Worm (Caenorhabditis elegans) whole organism, L1 larva: ENCODE data around the gene ZK1321.1.

Source experiments
- C04F5.9 ChIP-seq: sonication (generic microtip); optimal IDR thresholded peaks from 2 replicates; lab custom pipeline; 2016; ENCODE audit warnings: missing genetic modification characterization, missing compliant biosample characterization
- C16A3.4 ChIP-seq: fragments of 150-350 bp; optimal IDR thresholded peaks from 2 replicates; lab custom pipeline; 2014; ENCODE audit warnings: missing biosample characterization, missing genetic modification characterization
- Y116A8C.19 ChIP-seq: sonication (generic microtip); optimal IDR thresholded peaks from 2 replicates; lab custom pipeline; 2016; ENCODE audit warnings: missing compliant biosample characterization, missing genetic modification characterization, borderline replicate concordance
- ceh-8 ChIP-seq: fragments of 200-800 bp; sonication (Bioruptor generic); optimal IDR thresholded peaks from 2 replicates; lab custom pipeline; 2018; ENCODE audit warnings: mild to moderate bottlenecking, missing genetic modification characterization, moderate library complexity, missing compliant biosample characterization
- ceh-82 ChIP-seq, 3 experiments: fragments of 150-350 bp in 1 of 3; sonication (generic microtip) in 2 of 3; optimal IDR thresholded peaks; 2 replicates each; lab custom pipeline; 2014 to 2017; ENCODE audit warnings: missing biosample characterization in 3 of 3, missing genetic modification characterization in 3 of 3
- ceh-88 ChIP-seq: fragments of 200-800 bp; sonication (Bioruptor generic); IDR thresholded peaks from 2 replicates; pipeline ENCODE4 v1.3.6; 2022; ENCODE audit warnings: missing genetic modification characterization, missing compliant biosample characterization
- ces-1 ChIP-seq: fragments of 150-350 bp; optimal IDR thresholded peaks from 2 replicates; lab custom pipeline; 2014; ENCODE audit warnings: missing biosample characterization, missing genetic modification reagents, missing genetic modification characterization
- dsc-1 ChIP-seq: sonication (generic microtip); optimal IDR thresholded peaks from 2 replicates; lab custom pipeline; 2016; ENCODE audit warnings: mild to moderate bottlenecking, missing genetic modification characterization, missing compliant biosample characterization
- efl-1 ChIP-seq, 4 experiments: fragments of 150-350 bp; optimal IDR thresholded peaks in 3 of 4; peaks in 1 of 4; 1 replicate in 1 of 4; 2 replicates in 3 of 4; lab custom pipeline; 2014; ENCODE audit warnings: missing biosample characterization in 2 of 4, missing genetic modification characterization in 2 of 4, missing genetic modification reagents in 2 of 4
- egl-27 ChIP-seq, 2 experiments: fragments of 150-350 bp in 1 of 2; sonication (generic microtip); optimal IDR thresholded peaks; 3 replicates each; lab custom pipeline; 2017 to 2018; ENCODE audit warnings: missing biosample characterization in 2 of 2, missing genetic modification characterization in 2 of 2, missing genetic modification reagents in 2 of 2
- elt-3 ChIP-seq, 6 experiments: fragments of 150-350 bp in 1 of 6; sonication (generic microtip); optimal IDR thresholded peaks; 2 replicates each; lab custom pipeline; 2017 to 2018; ENCODE audit warnings: missing biosample characterization in 6 of 6, missing genetic modification characterization in 6 of 6, inconsistent platforms in 1 of 6
- ets-5 ChIP-seq: fragments of 200-800 bp; sonication (Bioruptor generic); IDR thresholded peaks from 2 replicates; pipeline ENCODE4 v1.3.6; 2022; ENCODE audit warnings: missing genetic modification characterization, missing compliant biosample characterization
- fkh-10 ChIP-seq: sonication (generic microtip); optimal IDR thresholded peaks from 2 replicates; lab custom pipeline; 2017; ENCODE audit warnings: missing biosample characterization, missing genetic modification reagents, missing genetic modification characterization
- fkh-4 ChIP-seq: sonication (generic microtip); optimal IDR thresholded peaks from 2 replicates; lab custom pipeline; 2016; ENCODE audit warnings: missing compliant biosample characterization, missing genetic modification characterization, borderline replicate concordance
- fkh-8 ChIP-seq: sonication (generic microtip); optimal IDR thresholded peaks from 2 replicates; lab custom pipeline; 2016; ENCODE audit warnings: mild to moderate bottlenecking, missing genetic modification characterization, missing compliant biosample characterization
- fos-1 ChIP-seq: fragments of 150-350 bp; optimal IDR thresholded peaks from 2 replicates; lab custom pipeline; 2014; ENCODE audit warnings: missing biosample characterization, missing genetic modification characterization
- grh-1 ChIP-seq: fragments of 200-800 bp; sonication (Bioruptor generic); IDR thresholded peaks from 2 replicates; pipeline ENCODE4 v1.3.6; 2022; ENCODE audit warnings: missing genetic modification reagents, missing genetic modification characterization, missing compliant biosample characterization
- hlh-17 ChIP-seq: fragments of 200-800 bp; sonication (Bioruptor generic); optimal IDR thresholded peaks from 2 replicates; lab custom pipeline; 2018; ENCODE audit warnings: missing genetic modification characterization, mild to moderate bottlenecking, missing compliant biosample characterization, moderate library complexity, borderline replicate concordance
- hlh-4 ChIP-seq: sonication (generic microtip); optimal IDR thresholded peaks from 2 replicates; lab custom pipeline; 2016; ENCODE audit warnings: mild to moderate bottlenecking, missing genetic modification characterization, missing compliant biosample characterization
- irx-1 ChIP-seq: sonication (generic microtip); optimal IDR thresholded peaks from 2 replicates; lab custom pipeline; 2016; ENCODE audit warnings: missing genetic modification characterization, missing compliant biosample characterization
- jun-1 ChIP-seq: fragments of 150-350 bp; optimal IDR thresholded peaks from 2 replicates; lab custom pipeline; 2014; ENCODE audit warnings: missing biosample characterization, missing genetic modification reagents, missing genetic modification characterization
- lin-13 ChIP-seq: fragments of 150-350 bp; optimal IDR thresholded peaks from 2 replicates; lab custom pipeline; 2014; ENCODE audit warnings: missing biosample characterization, missing genetic modification reagents, missing genetic modification characterization
- lin-35 ChIP-seq, 2 experiments: fragments of 150-350 bp; optimal IDR thresholded peaks; 2 replicates each; lab custom pipeline; 2014; ENCODE audit warnings: missing biosample characterization in 2 of 2, missing genetic modification characterization in 2 of 2, missing genetic modification reagents in 2 of 2
- lin-39 ChIP-seq: fragments of 150-350 bp; optimal IDR thresholded peaks from 2 replicates; lab custom pipeline; 2014; ENCODE audit warnings: missing biosample characterization, missing genetic modification reagents, missing genetic modification characterization
- lsy-2 ChIP-seq, 2 experiments: fragments of 150-350 bp; optimal IDR thresholded peaks; 2 replicates each; lab custom pipeline; 2014; ENCODE audit warnings: missing biosample characterization in 2 of 2, missing genetic modification characterization in 2 of 2
- mab-9 ChIP-seq: fragments of 200-800 bp; sonication (Bioruptor generic); IDR thresholded peaks from 2 replicates; pipeline ENCODE4 v1.3.6; 2022; ENCODE audit warnings: missing genetic modification reagents, missing genetic modification characterization, missing compliant biosample characterization
- mep-1 ChIP-seq: fragments of 150-350 bp; optimal IDR thresholded peaks from 2 replicates; lab custom pipeline; 2014; ENCODE audit warnings: missing biosample characterization, missing genetic modification characterization
- nhr-11 ChIP-seq: fragments of 150-350 bp; optimal IDR thresholded peaks from 2 replicates; lab custom pipeline; 2014; ENCODE audit warnings: missing biosample characterization, missing genetic modification characterization
- nhr-12 ChIP-seq: sonication (generic microtip); optimal IDR thresholded peaks from 2 replicates; lab custom pipeline; 2017; ENCODE audit warnings: missing biosample characterization, missing genetic modification characterization
- nhr-19 ChIP-seq: fragments of 200-800 bp; sonication (Bioruptor generic); conservative IDR thresholded peaks from 2 replicates; pipeline ENCODE4 v1.3.6; 2022; ENCODE audit warnings: missing genetic modification characterization, missing compliant biosample characterization
- nhr-20 ChIP-seq: sonication (generic microtip); optimal IDR thresholded peaks from 2 replicates; lab custom pipeline; 2016; ENCODE audit warnings: mild to moderate bottlenecking, missing genetic modification characterization, missing compliant biosample characterization
- nhr-28 ChIP-seq: fragments of 150-350 bp; optimal IDR thresholded peaks from 2 replicates; lab custom pipeline; 2014; ENCODE audit warnings: missing biosample characterization, missing genetic modification characterization
- nhr-47 ChIP-seq: sonication (generic microtip); optimal IDR thresholded peaks from 2 replicates; lab custom pipeline; 2016; ENCODE audit warnings: mild to moderate bottlenecking, missing genetic modification characterization, moderate library complexity, missing compliant biosample characterization
- nhr-71 ChIP-seq: sonication (generic microtip); optimal IDR thresholded peaks from 2 replicates; lab custom pipeline; 2016; ENCODE audit warnings: mild to moderate bottlenecking, missing genetic modification characterization, moderate library complexity, missing compliant biosample characterization
- pag-3 ChIP-seq: sonication (generic microtip); optimal IDR thresholded peaks from 2 replicates; lab custom pipeline; 2017; ENCODE audit warnings: missing genetic modification characterization, mild to moderate bottlenecking, missing compliant biosample characterization, antibody characterized with exemption, borderline replicate concordance; ENCODE audit not compliant: insufficient read depth
- pax-3 ChIP-seq: fragments of 200-800 bp; sonication (Bioruptor generic); optimal IDR thresholded peaks from 2 replicates; lab custom pipeline; 2018; ENCODE audit warnings: mild to moderate bottlenecking, missing genetic modification characterization, moderate library complexity, missing compliant biosample characterization
- pqm-1 ChIP-seq: sonication (generic microtip); optimal IDR thresholded peaks from 3 replicates; lab custom pipeline; 2017; ENCODE audit warnings: missing biosample characterization, missing genetic modification characterization
- skn-1 ChIP-seq: fragments of 150-350 bp; optimal IDR thresholded peaks from 2 replicates; lab custom pipeline; 2014; ENCODE audit warnings: missing biosample characterization, missing genetic modification characterization
- snpc-4 ChIP-seq: fragments of 150-350 bp; optimal IDR thresholded peaks from 2 replicates; lab custom pipeline; 2014; ENCODE audit warnings: missing biosample characterization, missing genetic modification characterization
- sptf-1 ChIP-seq: fragments of 150-350 bp; optimal IDR thresholded peaks from 2 replicates; lab custom pipeline; 2014; ENCODE audit warnings: missing biosample characterization, missing genetic modification characterization
- sup-37 ChIP-seq: fragments of 200-800 bp; sonication (Bioruptor generic); optimal IDR thresholded peaks from 2 replicates; lab custom pipeline; 2018; ENCODE audit warnings: mild to moderate bottlenecking, missing genetic modification characterization, missing compliant biosample characterization
- tbx-2 ChIP-seq: sonication (generic microtip); optimal IDR thresholded peaks from 2 replicates; lab custom pipeline; 2016; ENCODE audit warnings: missing genetic modification characterization, missing compliant biosample characterization
- tlp-1 ChIP-seq: fragments of 150-350 bp; optimal IDR thresholded peaks from 2 replicates; lab custom pipeline; 2014; ENCODE audit warnings: missing biosample characterization, missing genetic modification characterization
- unc-130 ChIP-seq: fragments of 150-350 bp; optimal IDR thresholded peaks from 2 replicates; lab custom pipeline; 2017; ENCODE audit warnings: missing biosample characterization, missing genetic modification characterization, inconsistent platforms
- unc-62 ChIP-seq: fragments of 150-350 bp; optimal IDR thresholded peaks from 2 replicates; lab custom pipeline; 2014; ENCODE audit warnings: missing biosample characterization, missing genetic modification reagents, missing genetic modification characterization
- unc-86 ChIP-seq: sonication (generic microtip); optimal IDR thresholded peaks from 2 replicates; lab custom pipeline; 2016; ENCODE audit warnings: missing genetic modification characterization, missing compliant biosample characterization
- unc-98 ChIP-seq: fragments of 200-800 bp; sonication (Bioruptor generic); IDR thresholded peaks from 2 replicates; pipeline ENCODE4 v1.3.6; 2022; ENCODE audit warnings: missing genetic modification characterization, missing compliant biosample characterization
- vab-15 ChIP-seq: sonication (generic microtip); optimal IDR thresholded peaks from 2 replicates; lab custom pipeline; 2017; ENCODE audit warnings: missing genotype, mild to moderate bottlenecking, missing genetic modification characterization, missing compliant biosample characterization
- zag-1 ChIP-seq: fragments of 150-350 bp; optimal IDR thresholded peaks from 2 replicates; lab custom pipeline; 2014; ENCODE audit warnings: missing biosample characterization, missing genetic modification characterization
- zip-4 ChIP-seq: fragments of 200-800 bp; sonication (Bioruptor generic); optimal IDR thresholded peaks from 2 replicates; lab custom pipeline; 2018; ENCODE audit warnings: mild to moderate bottlenecking, missing genetic modification characterization, moderate library complexity, missing compliant biosample characterization
- ztf-4 ChIP-seq: fragments of 150-350 bp; optimal IDR thresholded peaks from 2 replicates; lab custom pipeline; 2014; ENCODE audit warnings: missing biosample characterization, missing genetic modification characterization

The ZK1321.1 gene

ce11 chrII:9716417-9717039 is 37.3 kb upstream of the ZK1321.1 start, which contains the start of gene wee-1.3:
TSS of gene wee-1.3 (minus strand) at chrII:9716467.
- TF ChIP-seq ceh-8 (GFP tag; lab: Kevin White, UChicago), result peak; percentile 48
- peak; percentile 71 for TF ChIP-seq dsc-1
- TF ChIP-seq tlp-1 (tag; lab: Kevin White, UChicago), result no peak
- TF ChIP-seq hlh-4 (tag; lab: Kevin White, UChicago), result no peak
- peak; percentile 61 for TF ChIP-seq irx-1 (tag; lab: Kevin White, UChicago)
- peak; percentile 1 for TF ChIP-seq pag-3
- peak; percentile 60 for TF ChIP-seq nhr-11 (tag; lab: Kevin White, UChicago)
- peak; percentile 44 for TF ChIP-seq pax-3 (tag; lab: Kevin White, UChicago)
- TF ChIP-seq egl-27 (tag; optimal IDR thresholded peaks at IDR 0.05; lab: Kevin White, UChicago), result no peak
- no peak for TF ChIP-seq unc-98 (GFP tag; lab: Robert Waterston, UW)
- TF ChIP-seq nhr-28 (tag; lab: Kevin White, UChicago), result no peak
- TF ChIP-seq fkh-10 (GFP tag; lab: Kevin White, UChicago), result no peak
- TF ChIP-seq nhr-19 (GFP tag; lab: Robert Waterston, UW), result peak; percentile 79
- peak; percentile 99 to 100 for TF ChIP-seq lin-35 (GFP tag; optimal IDR thresholded peaks at IDR 0.05; lab: Kevin White, UChicago)
- TF ChIP-seq vab-15 (tag; lab: Kevin White, UChicago), result peak; percentile 67
- peak; percentile 83 for TF ChIP-seq skn-1 (tag; lab: Kevin White, UChicago)
- no peak for TF ChIP-seq zag-1 (tag; lab: Kevin White, UChicago)
- peak; percentile 72 for TF ChIP-seq unc-86 (tag; lab: Kevin White, UChicago)
- TF ChIP-seq pqm-1, result no peak
- peak; percentile 75 for TF ChIP-seq fkh-8 (tag; lab: Kevin White, UChicago)
- peak; percentile 88 for TF ChIP-seq nhr-47 (tag; lab: Kevin White, UChicago)
- TF ChIP-seq nhr-71 (tag; lab: Kevin White, UChicago), result peak; percentile 89
- TF ChIP-seq nhr-20 (tag; lab: Kevin White, UChicago), result peak; percentile 88
- TF ChIP-seq ceh-82 (tag; optimal IDR thresholded peaks at IDR 0.05; lab: Kevin White, UChicago), result peak; percentile 66 to 89 (median 69)
- no peak for TF ChIP-seq unc-62 (GFP tag; lab: Kevin White, UChicago)
- peak; percentile 90 for TF ChIP-seq mep-1 (tag; lab: Kevin White, UChicago)
- TF ChIP-seq grh-1 (GFP tag; lab: Robert Waterston, UW), result peak; percentile 62
- peak; percentile 91 for TF ChIP-seq C16A3.4 (tag; lab: Kevin White, UChicago)
- peak; percentile 65 for TF ChIP-seq snpc-4 (tag; lab: Kevin White, UChicago)
- TF ChIP-seq ets-5 (GFP tag; lab: Robert Waterston, UW), result no peak
- peak; percentile 81 for TF ChIP-seq C04F5.9 (tag; lab: Kevin White, UChicago)
- TF ChIP-seq ceh-88 (GFP tag; lab: Robert Waterston, UW), result no peak
- TF ChIP-seq efl-1 (optimal IDR thresholded peaks at IDR 0.05; lab: Kevin White, UChicago), result peak; percentile 97 to 99
- peak; percentile 99 to 100 for TF ChIP-seq efl-1 (GFP tag; optimal IDR thresholded peaks at IDR 0.05 in 1 of 2; lab: Kevin White, UChicago)
- no peak for TF ChIP-seq nhr-12 (tag; lab: Kevin White, UChicago)
- peak; percentile 60; the same call in 1 of the 2 replicates for TF ChIP-seq mab-9
- peak; percentile 78 for TF ChIP-seq jun-1
- peak in 3 of 6 experiments; percentile 49 to 81 (median 66) for TF ChIP-seq elt-3 (tag; optimal IDR thresholded peaks at IDR 0.05; lab: Kevin White, UChicago)
- TF ChIP-seq lin-13, result peak; percentile 81
- TF ChIP-seq Y116A8C.19 (tag; lab: Kevin White, UChicago), result no peak
- no peak for TF ChIP-seq fkh-4 (tag; lab: Kevin White, UChicago)
- TF ChIP-seq sup-37 (GFP tag; lab: Kevin White, UChicago), result no peak
- peak; percentile 35 for TF ChIP-seq ztf-4 (tag; lab: Kevin White, UChicago)
- TF ChIP-seq sptf-1, result no peak
- peak; percentile 92 to 95 for TF ChIP-seq lsy-2 (tag; optimal IDR thresholded peaks at IDR 0.05; lab: Kevin White, UChicago)
- no peak for TF ChIP-seq hlh-17 (GFP tag; lab: Kevin White, UChicago)
- TF ChIP-seq zip-4 (GFP tag; lab: Kevin White, UChicago), result peak; percentile 29
- TF ChIP-seq fos-1 (tag; lab: Kevin White, UChicago), result peak; percentile 37
- TF ChIP-seq lin-39 (tag; lab: Kevin White, UChicago), result peak; percentile 58
- peak; percentile 83 for TF ChIP-seq unc-130
- no peak for TF ChIP-seq ces-1
- TF ChIP-seq tbx-2 (tag; lab: Kevin White, UChicago), result peak; percentile 82
